Worm (Caenorhabditis elegans) whole organism, L4 larva: Measurements from ENCODE around the gene unc-10.

Experiments
- F44E2.7 ChIP-seq: fragments of 200-800 bp; sonication (Bioruptor generic); IDR thresholded peaks from 2 replicates; pipeline ENCODE4 v2.1.2; 2022; ENCODE audit warnings: missing genetic modification characterization, missing compliant biosample characterization
- F49E8.2 ChIP-seq: sonication (generic microtip); optimal IDR thresholded peaks from 2 replicates; lab custom pipeline; 2016; ENCODE audit warnings: missing compliant biosample characterization, mild to moderate bottlenecking, missing genetic modification characterization, borderline replicate concordance
- Y48G9A.11 ChIP-seq: fragments of 200-800 bp; sonication (Bioruptor generic); IDR thresholded peaks from 2 replicates; pipeline ENCODE4 v1.3.6; 2022; ENCODE audit warnings: missing genetic modification reagents, missing genetic modification characterization, missing compliant biosample characterization
- Y5F2A.4 ChIP-seq: fragments of 200-800 bp; sonication (Bioruptor generic); optimal IDR thresholded peaks from 2 replicates; lab custom pipeline; 2018; ENCODE audit warnings: mild to moderate bottlenecking, missing genetic modification characterization, missing compliant biosample characterization
- Y75B8A.6 ChIP-seq: fragments of 200-800 bp; sonication (Bioruptor generic); IDR thresholded peaks from 2 replicates; pipeline ENCODE4 v1.3.6; 2022; ENCODE audit warnings: missing genetic modification reagents, missing genetic modification characterization, missing compliant biosample characterization
- ZK337.2 ChIP-seq: fragments of 200-800 bp; sonication (Bioruptor generic); IDR thresholded peaks from 2 replicates; pipeline ENCODE4 v1.3.6; 2022; ENCODE audit warnings: missing genetic modification reagents, missing genetic modification characterization, missing compliant biosample characterization
- ZK546.5 ChIP-seq, 2 experiments: sonication (generic microtip); optimal IDR thresholded peaks; 2 replicates each; lab custom pipeline; 2017; ENCODE audit warnings: missing biosample characterization in 2 of 2, missing genetic modification characterization in 2 of 2
- aly-2 ChIP-seq: sonication (generic microtip); optimal IDR thresholded peaks from 2 replicates; lab custom pipeline; 2018; ENCODE audit warnings: missing biosample characterization, missing genetic modification characterization
- ceh-32 ChIP-seq: sonication (generic microtip); optimal IDR thresholded peaks from 2 replicates; lab custom pipeline; 2016; ENCODE audit warnings: mild to moderate bottlenecking, missing genetic modification characterization, missing compliant biosample characterization; ENCODE audit not compliant: poor library complexity
- ceh-62 ChIP-seq: sonication (generic microtip); optimal IDR thresholded peaks from 2 replicates; lab custom pipeline; 2017; ENCODE audit warnings: missing biosample characterization, missing genetic modification characterization
- ceh-82 ChIP-seq: sonication (generic microtip); optimal IDR thresholded peaks from 2 replicates; lab custom pipeline; 2017; ENCODE audit warnings: missing biosample characterization, missing genetic modification characterization
- daf-16 ChIP-seq, 3 experiments: sonication (generic microtip); optimal IDR thresholded peaks; 2 replicates each; lab custom pipeline; 2016 to 2017; ENCODE audit warnings: missing genetic modification characterization in 3 of 3, missing genetic modification reagents in 3 of 3, mild to moderate bottlenecking in 2 of 3, missing compliant biosample characterization in 2 of 3, missing biosample characterization in 1 of 3, moderate library complexity in 1 of 3
- daf-19 ChIP-seq: fragments of 200-800 bp; sonication (Bioruptor generic); conservative IDR thresholded peaks from 2 replicates; pipeline ENCODE4 v1.3.6; 2022; ENCODE audit warnings: missing genetic modification characterization, missing compliant biosample characterization
- dmd-6 ChIP-seq: fragments of 200-800 bp; sonication (Bioruptor generic); IDR thresholded peaks from 2 replicates; pipeline ENCODE4 v1.3.6; 2022; ENCODE audit warnings: missing genetic modification reagents, missing genetic modification characterization, missing compliant biosample characterization
- dmd-9 ChIP-seq: fragments of 200-800 bp; sonication (Bioruptor generic); IDR thresholded peaks from 2 replicates; pipeline ENCODE4 v1.3.6; 2022; ENCODE audit warnings: missing genetic modification reagents, missing genetic modification characterization, missing compliant biosample characterization
- dpl-1 ChIP-seq: fragments of 150-350 bp; optimal IDR thresholded peaks from 2 replicates; lab custom pipeline; 2014; ENCODE audit warnings: missing biosample characterization, missing genetic modification reagents, missing genetic modification characterization
- fos-1 ChIP-seq: fragments of 150-350 bp; optimal IDR thresholded peaks from 2 replicates; lab custom pipeline; 2014; ENCODE audit warnings: missing biosample characterization, missing genetic modification characterization
- gei-8 ChIP-seq: fragments of 200-800 bp; sonication (Bioruptor generic); optimal IDR thresholded peaks from 2 replicates; lab custom pipeline; 2018; ENCODE audit warnings: mild to moderate bottlenecking, missing genetic modification characterization, missing compliant biosample characterization
- hlh-11 ChIP-seq: fragments of 200-800 bp; sonication (Bioruptor generic); optimal IDR thresholded peaks from 2 replicates; lab custom pipeline; 2018; ENCODE audit warnings: mild to moderate bottlenecking, missing genetic modification characterization, missing compliant biosample characterization
- lin-1 ChIP-seq: fragments of 200-800 bp; sonication (Bioruptor generic); IDR thresholded peaks from 2 replicates; pipeline ENCODE4 v1.3.6; 2022; ENCODE audit warnings: missing genetic modification reagents, missing genetic modification characterization, missing compliant biosample characterization
- lin-13 ChIP-seq: fragments of 150-350 bp; optimal IDR thresholded peaks from 2 replicates; lab custom pipeline; 2014; ENCODE audit warnings: missing biosample characterization, missing genetic modification reagents, missing genetic modification characterization
- lin-15B ChIP-seq: fragments of 150-350 bp; sonication (generic microtip); optimal IDR thresholded peaks from 3 replicates; lab custom pipeline; 2014; ENCODE audit warnings: missing biosample characterization, missing genetic modification characterization
- lin-29 ChIP-seq: fragments of 200-800 bp; sonication (Bioruptor generic); IDR thresholded peaks from 2 replicates; pipeline ENCODE4 v1.3.6; 2022; ENCODE audit warnings: missing genetic modification reagents, missing genetic modification characterization, missing compliant biosample characterization
- lsy-2 ChIP-seq, 2 experiments: fragments of 150-350 bp in 1 of 2; sonication (generic microtip) in 1 of 2; optimal IDR thresholded peaks; 2 replicates each; lab custom pipeline; 2014 to 2017; ENCODE audit warnings: missing biosample characterization in 2 of 2, missing genetic modification characterization in 2 of 2
- madf-5 ChIP-seq, 2 experiments: fragments of 200-800 bp; sonication (Bioruptor generic); IDR thresholded peaks; 2 replicates each; pipeline ENCODE4 v1.3.6; 2022; ENCODE audit warnings: missing compliant biosample characterization in 2 of 2, missing genetic modification characterization in 2 of 2
- madf-9 ChIP-seq: fragments of 200-800 bp; sonication (Bioruptor generic); conservative IDR thresholded peaks from 2 replicates; pipeline ENCODE4 v1.3.6; 2022; ENCODE audit warnings: missing genetic modification reagents, missing genetic modification characterization, missing compliant biosample characterization
- mep-1 ChIP-seq: fragments of 150-350 bp; sonication (generic microtip); optimal IDR thresholded peaks from 3 replicates; lab custom pipeline; 2014; ENCODE audit warnings: missing biosample characterization, missing genetic modification characterization
- mes-2 ChIP-seq: sonication (generic microtip); optimal IDR thresholded peaks from 2 replicates; lab custom pipeline; 2016; ENCODE audit warnings: missing genotype, mild to moderate bottlenecking, missing genetic modification characterization, missing compliant biosample characterization; ENCODE audit not compliant: poor library complexity, severe bottlenecking
- nhr-10 ChIP-seq: fragments of 150-350 bp; optimal IDR thresholded peaks from 2 replicates; lab custom pipeline; 2014; ENCODE audit warnings: missing biosample characterization, missing genetic modification characterization
- nhr-102 ChIP-seq: sonication (generic microtip); optimal IDR thresholded peaks from 2 replicates; lab custom pipeline; 2016; ENCODE audit warnings: mild to moderate bottlenecking, missing genetic modification characterization, moderate library complexity, missing compliant biosample characterization
- nhr-11 ChIP-seq: fragments of 150-350 bp; optimal IDR thresholded peaks from 2 replicates; lab custom pipeline; 2014; ENCODE audit warnings: missing biosample characterization, missing genetic modification characterization
- nhr-111 ChIP-seq: fragments of 200-800 bp; sonication (Bioruptor generic); optimal IDR thresholded peaks from 2 replicates; lab custom pipeline; 2018; ENCODE audit warnings: mild to moderate bottlenecking, missing genetic modification characterization, missing compliant biosample characterization
- nhr-237 ChIP-seq: sonication (generic microtip); optimal IDR thresholded peaks from 2 replicates; lab custom pipeline; 2017; ENCODE audit warnings: missing biosample characterization, missing genetic modification characterization
- nhr-25 ChIP-seq: sonication (generic microtip); optimal IDR thresholded peaks from 2 replicates; lab custom pipeline; 2017; ENCODE audit warnings: missing genetic modification characterization, mild to moderate bottlenecking, missing compliant biosample characterization, antibody characterized with exemption, moderate library complexity, borderline replicate concordance; ENCODE audit not compliant: insufficient read depth
- nhr-28 ChIP-seq: fragments of 150-350 bp; optimal IDR thresholded peaks from 2 replicates; lab custom pipeline; 2014; ENCODE audit warnings: missing biosample characterization, missing genetic modification characterization
- nhr-41 ChIP-seq: fragments of 200-800 bp; sonication (Bioruptor generic); IDR thresholded peaks from 2 replicates; pipeline ENCODE4 v1.3.6; 2022; ENCODE audit warnings: missing genetic modification reagents, missing genetic modification characterization, missing compliant biosample characterization
- nhr-42 ChIP-seq: fragments of 200-800 bp; sonication (Bioruptor generic); IDR thresholded peaks from 2 replicates; pipeline ENCODE4 v1.3.6; 2022; ENCODE audit warnings: missing genetic modification characterization, missing compliant biosample characterization
- nhr-48 ChIP-seq: sonication (generic microtip); optimal IDR thresholded peaks from 2 replicates; lab custom pipeline; 2016; ENCODE audit warnings: mild to moderate bottlenecking, missing genetic modification characterization, missing compliant biosample characterization
- nhr-76 ChIP-seq: fragments of 150-350 bp; optimal IDR thresholded peaks from 2 replicates; lab custom pipeline; 2014; ENCODE audit warnings: missing biosample characterization, missing genetic modification characterization
- php-3 ChIP-seq: fragments of 200-800 bp; sonication (Bioruptor generic); IDR thresholded peaks from 2 replicates; pipeline ENCODE4 v1.3.6; 2022; ENCODE audit warnings: missing genetic modification reagents, missing genetic modification characterization, missing compliant biosample characterization
- sdz-12 ChIP-seq: fragments of 200-800 bp; sonication (Bioruptor generic); optimal IDR thresholded peaks from 2 replicates; lab custom pipeline; 2018; ENCODE audit warnings: mild to moderate bottlenecking, missing genetic modification characterization, missing compliant biosample characterization
- snpc-1.2 ChIP-seq: fragments of 200-800 bp; sonication (Bioruptor generic); IDR thresholded peaks from 2 replicates; pipeline ENCODE4 v1.3.6; 2022; ENCODE audit warnings: missing genetic modification reagents, missing genetic modification characterization, missing compliant biosample characterization
- snpc-4 ChIP-seq: fragments of 150-350 bp; optimal IDR thresholded peaks from 2 replicates; lab custom pipeline; 2014; ENCODE audit warnings: missing biosample characterization, missing genetic modification characterization
- unc-130 ChIP-seq: sonication (generic microtip); optimal IDR thresholded peaks from 2 replicates; lab custom pipeline; 2016; ENCODE audit warnings: missing genetic modification reagents, missing genetic modification characterization, missing compliant biosample characterization
- unc-62 ChIP-seq, 3 experiments: fragments of 150-350 bp in 1 of 3; sonication (generic microtip); optimal IDR thresholded peaks in 2 of 3; peaks in 1 of 3; 1 replicate in 1 of 3; 2 replicates in 2 of 3; lab custom pipeline; 2014 to 2017; ENCODE audit warnings: missing biosample characterization in 3 of 3, missing genetic modification characterization in 3 of 3, missing genetic modification reagents in 3 of 3, missing genotype in 1 of 3
- zag-1 ChIP-seq: fragments of 150-350 bp; optimal IDR thresholded peaks from 2 replicates; lab custom pipeline; 2014; ENCODE audit warnings: missing biosample characterization, missing genetic modification characterization
- zip-11 ChIP-seq: fragments of 200-800 bp; sonication (Bioruptor generic); IDR thresholded peaks from 2 replicates; pipeline ENCODE4 v1.3.6; 2022; ENCODE audit warnings: missing genetic modification characterization, missing compliant biosample characterization
- zip-2 ChIP-seq: fragments of 150-350 bp; optimal IDR thresholded peaks from 2 replicates; lab custom pipeline; 2014; ENCODE audit warnings: missing biosample characterization, missing genetic modification characterization
- ztf-7 ChIP-seq: fragments of 150-350 bp; optimal IDR thresholded peaks from 2 replicates; lab custom pipeline; 2014; ENCODE audit warnings: missing biosample characterization, missing genetic modification characterization

The unc-10 gene

DNA sequence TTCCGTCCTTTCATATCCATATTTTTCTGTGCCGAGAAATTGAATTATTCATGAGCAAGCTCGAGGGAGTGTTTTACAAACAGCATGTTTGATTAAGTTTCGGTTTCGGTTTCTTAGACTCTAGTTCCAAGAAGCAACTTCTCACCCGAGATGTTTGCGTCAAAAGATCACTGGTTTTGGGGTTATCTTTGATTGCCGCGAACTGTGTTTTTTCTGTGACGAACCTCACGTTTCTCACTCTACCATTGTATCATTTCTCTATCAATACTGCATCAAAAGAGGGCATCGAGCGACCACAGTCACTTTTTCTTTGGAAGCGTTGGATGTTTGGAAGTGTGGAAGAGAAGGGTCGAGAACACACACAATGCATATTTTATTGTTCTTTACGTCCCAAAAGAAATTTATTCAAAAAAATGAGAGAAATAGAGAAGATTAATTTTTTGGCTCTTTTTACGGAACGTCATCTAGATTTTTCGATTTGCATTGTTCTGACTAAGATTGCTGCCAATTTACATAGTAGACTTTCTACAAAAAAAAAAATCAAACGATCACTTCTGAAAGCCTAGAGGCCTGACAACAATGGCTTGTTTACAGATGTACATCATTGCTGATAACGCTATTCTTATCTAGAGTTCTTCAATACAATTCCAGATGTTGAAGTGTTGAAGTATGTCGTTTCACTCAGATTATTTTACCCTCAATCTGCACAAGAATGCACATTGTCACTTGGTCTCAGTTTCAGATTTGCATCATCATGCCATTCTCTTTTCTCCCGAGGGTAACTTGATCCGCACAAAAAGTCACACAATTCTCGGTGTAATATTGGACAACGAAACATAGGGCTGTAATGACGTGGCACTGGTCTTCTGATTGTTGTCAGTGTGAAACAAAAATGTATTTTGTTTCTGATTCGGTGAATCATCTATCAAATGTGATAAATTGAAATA, 46.7 kb downstream of the unc-10 start (continued):
- TF ChIP-seq aly-2 (tag; lab: Kevin White, UChicago), result no peak
- no peak for TF ChIP-seq ceh-82
- no peak for TF ChIP-seq nhr-11 (tag; lab: Kevin White, UChicago)
- no peak for TF ChIP-seq sdz-12 (GFP tag; lab: Kevin White, UChicago)
- TF ChIP-seq mep-1 (tag; lab: Kevin White, UChicago), result no peak
- TF ChIP-seq nhr-25 (tag; lab: Kevin White, UChicago), result no peak
- TF ChIP-seq nhr-48, result no peak
- peak in 1 of 2 experiments; percentile 92 for TF ChIP-seq unc-62 (GFP tag; optimal IDR thresholded peaks at IDR 0.05 in 1 of 2; lab: Kevin White, UChicago)
- no peak for TF ChIP-seq unc-62 (tag; optimal IDR thresholded peaks at IDR 0.05; lab: Kevin White, UChicago)
- TF ChIP-seq F49E8.2 (tag; lab: Kevin White, UChicago), result no peak
- TF ChIP-seq lin-15B (tag; lab: Kevin White, UChicago), result no peak
- no peak for TF ChIP-seq Y5F2A.4 (GFP tag; lab: Kevin White, UChicago)
- no peak for TF ChIP-seq ceh-32 (tag; lab: Kevin White, UChicago)
- no peak for TF ChIP-seq nhr-41 (GFP tag; lab: Robert Waterston, UW)
- TF ChIP-seq lin-1 (GFP tag; lab: Robert Waterston, UW), result no peak
- TF ChIP-seq zip-2 (tag; lab: Kevin White, UChicago), result no peak
- TF ChIP-seq fos-1, result no peak
- TF ChIP-seq lin-29 (GFP tag; lab: Robert Waterston, UW), result no peak
- no peak for TF ChIP-seq snpc-1.2
- TF ChIP-seq F44E2.7 (GFP tag; lab: Robert Waterston, UW), result no peak
- no peak for TF ChIP-seq php-3
- TF ChIP-seq zag-1 (tag; lab: Kevin White, UChicago), result no peak
- TF ChIP-seq daf-16 (GFP tag; optimal IDR thresholded peaks at IDR 0.05; lab: Kevin White, UChicago), result peak in 1 of 2 experiments; percentile 10
- TF ChIP-seq daf-16 (tag; optimal IDR thresholded peaks at IDR 0.05; lab: Kevin White, UChicago), result peak; percentile 93
- no peak for TF ChIP-seq nhr-102
- no peak for TF ChIP-seq Y48G9A.11 (GFP tag; lab: Robert Waterston, UW)
- TF ChIP-seq snpc-4, result no peak
- TF ChIP-seq nhr-10, result peak; percentile 15
- TF ChIP-seq ZK337.2 (GFP tag; lab: Robert Waterston, UW), result no peak
- no peak for TF ChIP-seq gei-8 (GFP tag; lab: Kevin White, UChicago)
- no peak for TF ChIP-seq ztf-7 (tag; lab: Kevin White, UChicago)
- no peak for TF ChIP-seq madf-9 (GFP tag; lab: Robert Waterston, UW)
- TF ChIP-seq hlh-11, result peak; percentile 38
- no peak for TF ChIP-seq dpl-1
- TF ChIP-seq nhr-237 (tag; lab: Kevin White, UChicago), result no peak
- peak; percentile 68 for TF ChIP-seq dmd-6 (GFP tag; lab: Robert Waterston, UW)
- TF ChIP-seq ceh-62 (tag; lab: Kevin White, UChicago), result no peak
- TF ChIP-seq madf-5 (GFP tag; IDR thresholded peaks at IDR 0.05; lab: Robert Waterston, UW), result no peak
- TF ChIP-seq daf-19 (GFP tag; lab: Robert Waterston, UW), result no peak
- peak; percentile 5 for TF ChIP-seq mes-2 (tag; lab: Kevin White, UChicago)
- TF ChIP-seq lsy-2 (tag; optimal IDR thresholded peaks at IDR 0.05; lab: Kevin White, UChicago), result peak in 1 of 2 experiments; percentile 8
- no peak for TF ChIP-seq nhr-76
- TF ChIP-seq nhr-28 (tag; lab: Kevin White, UChicago), result peak; percentile 60
- no peak for TF ChIP-seq unc-130 (GFP tag; lab: Kevin White, UChicago)
- no peak for TF ChIP-seq dmd-9
- TF ChIP-seq nhr-42 (GFP tag; lab: Robert Waterston, UW), result no peak
- TF ChIP-seq nhr-111 (GFP tag; lab: Kevin White, UChicago), result no peak
- TF ChIP-seq ZK546.5 (tag; optimal IDR thresholded peaks at IDR 0.05; lab: Kevin White, UChicago), result no peak
- no peak for TF ChIP-seq lin-13 (GFP tag; lab: Kevin White, UChicago)
- no peak for TF ChIP-seq Y75B8A.6 (GFP tag; lab: Robert Waterston, UW)
- no peak for TF ChIP-seq zip-11 (GFP tag; lab: Robert Waterston, UW)
